Fruit fly (Drosophila melanogaster) whole organism, prepupa: ENCODE measurements around the gene Gycbeta100B.

Source experiments
- CG10669 ChIP-seq: fragments of 200-800 bp; sonication (Bioruptor generic); optimal IDR thresholded peaks from 3 replicates; lab custom pipeline; 2018; ENCODE audit warnings: missing biosample characterization, mild to moderate bottlenecking, missing genetic modification characterization, moderate library complexity
- CG16779 ChIP-seq: fragments of 200-800 bp; sonication (Bioruptor generic); optimal IDR thresholded peaks from 3 replicates; lab custom pipeline; 2017; ENCODE audit warnings: missing biosample characterization, mild to moderate bottlenecking, missing genetic modification characterization
- CG34406 ChIP-seq: fragments of 200-800 bp; sonication (Bioruptor generic); optimal IDR thresholded peaks from 3 replicates; lab custom pipeline; 2016; ENCODE audit warnings: missing biosample characterization, missing genetic modification characterization
- CG6163 ChIP-seq: fragments of 200-800 bp; sonication (Bioruptor generic); IDR thresholded peaks from 3 replicates; pipeline ENCODE4 v1.3.6; 2022; ENCODE audit warnings: missing biosample characterization, missing genetic modification characterization
- CG6808 ChIP-seq: fragments of 200-800 bp; sonication (Bioruptor generic); optimal IDR thresholded peaks from 3 replicates; lab custom pipeline; 2017; ENCODE audit warnings: missing biosample characterization, missing genetic modification characterization, mild to moderate bottlenecking, moderate library complexity, missing genetic modification reagents
- CG8319 ChIP-seq: fragments of 200-800 bp; sonication (Bioruptor generic); optimal IDR thresholded peaks from 3 replicates; lab custom pipeline; 2016; ENCODE audit warnings: missing biosample characterization, missing genetic modification characterization
- Sox102F ChIP-seq: fragments of 200-800 bp; sonication (Bioruptor generic); optimal IDR thresholded peaks from 2 replicates; lab custom pipeline; 2016; ENCODE audit warnings: missing biosample characterization, mild to moderate bottlenecking, missing genetic modification characterization
- achi ChIP-seq: fragments of 200-800 bp; sonication (Bioruptor generic); optimal IDR thresholded peaks from 3 replicates; lab custom pipeline; 2016; ENCODE audit warnings: missing biosample characterization, missing genetic modification characterization
- spab ChIP-seq: fragments of 200-800 bp; sonication (Bioruptor generic); optimal IDR thresholded peaks from 2 replicates; lab custom pipeline; 2017; ENCODE audit warnings: missing biosample characterization, mild to moderate bottlenecking, missing genetic modification characterization, missing genetic modification reagents
- topi ChIP-seq: fragments of 200-800 bp; sonication (Bioruptor generic); optimal IDR thresholded peaks from 3 replicates; lab custom pipeline; 2016; ENCODE audit warnings: missing biosample characterization, missing genetic modification characterization

- TF ChIP-seq Sox102F (GFP tag; lab: Kevin White, UChicago): no peak
- TF ChIP-seq spab: no peak
- TF ChIP-seq CG34406 (GFP tag; lab: Kevin White, UChicago): no peak
- peak; percentile 48 for TF ChIP-seq achi (GFP tag; lab: Kevin White, UChicago)
- TF ChIP-seq CG16779 (tag; lab: Kevin White, UChicago): peak; percentile 52
- no peak for TF ChIP-seq CG6163 (GFP tag; lab: Robert Waterston, UW)
- no peak for TF ChIP-seq topi (GFP tag; lab: Kevin White, UChicago)
- TF ChIP-seq CG10669 (GFP tag; lab: Kevin White, UChicago): no peak
- no peak for TF ChIP-seq CG8319 (GFP tag; lab: Kevin White, UChicago)
- peak; percentile 10 for TF ChIP-seq CG6808 (GFP tag; lab: Kevin White, UChicago)
These were observed 85.1 kb downstream of the Gycbeta100B start, which contains the start of gene ATPsynC for dm6 chr3R:31218997-31219992.
